Worm (Caenorhabditis elegans): ENCODE measurements around the gene nas-3.

ce11 chrV:9480566-9480965, 2.6 kb downstream of the nas-3 start, which contains the start of gene K06A4.6:
- TF ChIP-seq dmd-4 (tag; optimal IDR thresholded peaks at IDR 0.05), result no peak
- TF ChIP-seq ztf-11 (tag; optimal IDR thresholded peaks at IDR 0.05), result no peak
